Worm (Caenorhabditis elegans) whole organism, L2 larva: Measurements from ENCODE around the gene gakh-1.
A peak's percentile ranks its signal among the peaks of the same experiment; 100 is the strongest.

Experiments used
- C34F6.9 ChIP-seq: fragments of 150-350 bp; optimal IDR thresholded peaks from 2 replicates; lab custom pipeline; 2014; ENCODE audit warnings: missing biosample characterization, missing genetic modification characterization
- F13H6.1 ChIP-seq: sonication (generic microtip); optimal IDR thresholded peaks from 2 replicates; lab custom pipeline; 2016; ENCODE audit warnings: missing genetic modification characterization, missing compliant biosample characterization
- R02D3.7 ChIP-seq: fragments of 150-350 bp; optimal IDR thresholded peaks from 2 replicates; lab custom pipeline; 2014; ENCODE audit warnings: missing biosample characterization, missing genetic modification characterization
- Y55F3AM.14 ChIP-seq: fragments of 200-800 bp; sonication (Bioruptor generic); optimal IDR thresholded peaks from 2 replicates; lab custom pipeline; 2018; ENCODE audit warnings: mild to moderate bottlenecking, missing genetic modification characterization, missing compliant biosample characterization
- ZK546.5 ChIP-seq: sonication (generic microtip); optimal IDR thresholded peaks from 2 replicates; lab custom pipeline; 2017; ENCODE audit warnings: missing biosample characterization, missing genetic modification characterization
- aly-2 ChIP-seq: fragments of 150-350 bp; optimal IDR thresholded peaks from 2 replicates; lab custom pipeline; 2014; ENCODE audit warnings: missing biosample characterization, missing genetic modification characterization
- ama-1 ChIP-seq: fragments of 150-350 bp; optimal IDR thresholded peaks from 2 replicates; lab custom pipeline; 2018; ENCODE audit warnings: inconsistent platforms
- blmp-1 ChIP-seq: sonication (generic microtip); optimal IDR thresholded peaks from 2 replicates; lab custom pipeline; 2017; ENCODE audit warnings: missing genetic modification characterization, mild to moderate bottlenecking, missing compliant biosample characterization, antibody characterized with exemption, moderate library complexity; ENCODE audit not compliant: insufficient read depth
- ceh-16 ChIP-seq: fragments of 150-350 bp; optimal IDR thresholded peaks from 2 replicates; lab custom pipeline; 2014; ENCODE audit warnings: missing biosample characterization, missing genetic modification characterization
- ceh-82 ChIP-seq: fragments of 150-350 bp; optimal IDR thresholded peaks from 2 replicates; lab custom pipeline; 2014; ENCODE audit warnings: missing biosample characterization, missing genetic modification characterization
- crh-2 ChIP-seq: sonication (generic microtip); optimal IDR thresholded peaks from 2 replicates; lab custom pipeline; 2017; ENCODE audit warnings: missing biosample characterization, missing genetic modification characterization
- dmd-4 ChIP-seq: sonication (generic microtip); optimal IDR thresholded peaks from 2 replicates; lab custom pipeline; 2017; ENCODE audit warnings: missing biosample characterization, missing genetic modification characterization
- egl-27 ChIP-seq: sonication (generic microtip); optimal IDR thresholded peaks from 3 replicates; lab custom pipeline; 2017; ENCODE audit warnings: missing biosample characterization, missing genetic modification reagents, missing genetic modification characterization
- elt-1 ChIP-seq: fragments of 150-350 bp; optimal IDR thresholded peaks from 2 replicates; lab custom pipeline; 2014; ENCODE audit warnings: missing biosample characterization, missing genetic modification characterization
- elt-3 ChIP-seq: sonication (generic microtip); optimal IDR thresholded peaks from 2 replicates; lab custom pipeline; 2017; ENCODE audit warnings: missing biosample characterization, missing genetic modification characterization
- fos-1 ChIP-seq: fragments of 150-350 bp; optimal IDR thresholded peaks from 2 replicates; lab custom pipeline; 2014; ENCODE audit warnings: missing biosample characterization, missing genetic modification characterization
- gmeb-1 ChIP-seq: fragments of 150-350 bp; optimal IDR thresholded peaks from 2 replicates; lab custom pipeline; 2014; ENCODE audit warnings: missing biosample characterization, missing genetic modification characterization
- lin-11 ChIP-seq: fragments of 150-350 bp; sonication (generic microtip); optimal IDR thresholded peaks from 2 replicates; lab custom pipeline; 2014; ENCODE audit warnings: missing biosample characterization, missing genetic modification characterization, inconsistent platforms, mixed read lengths
- lin-13 ChIP-seq: fragments of 150-350 bp; optimal IDR thresholded peaks from 2 replicates; lab custom pipeline; 2014; ENCODE audit warnings: missing biosample characterization, missing genetic modification reagents, missing genetic modification characterization
- lin-39 ChIP-seq: fragments of 150-350 bp; optimal IDR thresholded peaks from 2 replicates; lab custom pipeline; 2014; ENCODE audit warnings: missing biosample characterization, missing genetic modification reagents, missing genetic modification characterization
- lsy-2 ChIP-seq, 2 experiments: fragments of 150-350 bp in 1 of 2; sonication (generic microtip) in 1 of 2; optimal IDR thresholded peaks; 2 replicates each; lab custom pipeline; 2014 to 2017; ENCODE audit warnings: missing biosample characterization in 2 of 2, missing genetic modification characterization in 2 of 2
- mab-5 ChIP-seq: fragments of 150-350 bp; optimal IDR thresholded peaks from 2 replicates; lab custom pipeline; 2014; ENCODE audit warnings: missing biosample characterization, missing genetic modification characterization
- mbf-1 ChIP-seq: sonication (generic microtip); optimal IDR thresholded peaks from 2 replicates; lab custom pipeline; 2017; ENCODE audit warnings: missing biosample characterization, missing genetic modification characterization
- mdl-1 ChIP-seq, 2 experiments: fragments of 150-350 bp in 1 of 2; sonication (generic microtip) in 1 of 2; optimal IDR thresholded peaks; 2 replicates each; lab custom pipeline; 2017; ENCODE audit warnings: missing biosample characterization in 2 of 2, missing genetic modification characterization in 2 of 2
- nhr-10 ChIP-seq: sonication (generic microtip); optimal IDR thresholded peaks from 2 replicates; lab custom pipeline; 2017; ENCODE audit warnings: missing biosample characterization, missing genetic modification characterization
- nhr-11 ChIP-seq: fragments of 150-350 bp; optimal IDR thresholded peaks from 2 replicates; lab custom pipeline; 2014; ENCODE audit warnings: missing biosample characterization, missing genetic modification characterization
- nhr-12 ChIP-seq: fragments of 150-350 bp; optimal IDR thresholded peaks from 2 replicates; lab custom pipeline; 2014; ENCODE audit warnings: missing biosample characterization, missing genetic modification characterization
- nhr-129 ChIP-seq: fragments of 150-350 bp; optimal IDR thresholded peaks from 2 replicates; lab custom pipeline; 2014; ENCODE audit warnings: missing biosample characterization, missing genetic modification characterization
- nhr-21 ChIP-seq: fragments of 150-350 bp; optimal IDR thresholded peaks from 2 replicates; lab custom pipeline; 2014; ENCODE audit warnings: missing biosample characterization, missing genetic modification characterization
- nhr-23 ChIP-seq: fragments of 150-350 bp; optimal IDR thresholded peaks from 2 replicates; lab custom pipeline; 2014; ENCODE audit warnings: missing biosample characterization, missing genetic modification reagents, missing genetic modification characterization
- nhr-237 ChIP-seq: fragments of 150-350 bp; optimal IDR thresholded peaks from 2 replicates; lab custom pipeline; 2014; ENCODE audit warnings: missing biosample characterization, missing genetic modification characterization
- nhr-25 ChIP-seq: fragments of 150-350 bp; sonication (generic microtip); optimal IDR thresholded peaks from 3 replicates; lab custom pipeline; 2014; ENCODE audit warnings: missing biosample characterization, missing genetic modification characterization
- nhr-6 ChIP-seq: fragments of 150-350 bp; optimal IDR thresholded peaks from 2 replicates; lab custom pipeline; 2014; ENCODE audit warnings: missing biosample characterization, missing genetic modification characterization
- nhr-77 ChIP-seq: fragments of 150-350 bp; optimal IDR thresholded peaks from 2 replicates; lab custom pipeline; 2014; ENCODE audit warnings: missing biosample characterization, missing genetic modification characterization
- peb-1 ChIP-seq: fragments of 150-350 bp; optimal IDR thresholded peaks from 2 replicates; lab custom pipeline; 2014; ENCODE audit warnings: missing biosample characterization, missing genetic modification characterization
- sem-4 ChIP-seq: fragments of 150-350 bp; optimal IDR thresholded peaks from 2 replicates; lab custom pipeline; 2014; ENCODE audit warnings: missing biosample characterization, missing genetic modification reagents, missing genetic modification characterization
- sma-3 ChIP-seq: sonication (generic microtip); optimal IDR thresholded peaks from 2 replicates; lab custom pipeline; 2016; ENCODE audit warnings: missing genetic modification reagents, missing genetic modification characterization, missing compliant biosample characterization
- sma-9 ChIP-seq, 2 experiments: fragments of 150-350 bp in 1 of 2; sonication (generic microtip) in 1 of 2; optimal IDR thresholded peaks; 2 replicates each; lab custom pipeline; 2014 to 2016; ENCODE audit warnings: missing genetic modification characterization in 2 of 2, mild to moderate bottlenecking in 1 of 2, missing biosample characterization in 1 of 2, missing compliant biosample characterization in 1 of 2, missing genetic modification reagents in 1 of 2, moderate library complexity in 1 of 2
- unc-39 ChIP-seq: fragments of 150-350 bp; optimal IDR thresholded peaks from 2 replicates; lab custom pipeline; 2014; ENCODE audit warnings: missing biosample characterization, missing genetic modification characterization
- unc-55 ChIP-seq: fragments of 150-350 bp; sonication (generic microtip); optimal IDR thresholded peaks from 3 replicates; lab custom pipeline; 2014; ENCODE audit warnings: missing biosample characterization, missing genetic modification reagents, missing genetic modification characterization
- unc-62 ChIP-seq: fragments of 150-350 bp; optimal IDR thresholded peaks from 2 replicates; lab custom pipeline; 2014; ENCODE audit warnings: missing biosample characterization, missing genetic modification reagents, missing genetic modification characterization
- zag-1 ChIP-seq: fragments of 150-350 bp; optimal IDR thresholded peaks from 2 replicates; lab custom pipeline; 2014; ENCODE audit warnings: missing biosample characterization, missing genetic modification characterization
- ztf-1 ChIP-seq: fragments of 200-800 bp; sonication (Bioruptor generic); conservative IDR thresholded peaks from 2 replicates; pipeline ENCODE4 v1.3.6; 2022; ENCODE audit warnings: missing genetic modification characterization, missing compliant biosample characterization
- ztf-11 ChIP-seq: sonication (generic microtip); optimal IDR thresholded peaks from 2 replicates; lab custom pipeline; 2017; ENCODE audit warnings: missing biosample characterization, missing genetic modification characterization
- ztf-4 ChIP-seq: fragments of 150-350 bp; optimal IDR thresholded peaks from 2 replicates; lab custom pipeline; 2014; ENCODE audit warnings: missing biosample characterization, missing genetic modification characterization

Gene gakh-1

DNA sequence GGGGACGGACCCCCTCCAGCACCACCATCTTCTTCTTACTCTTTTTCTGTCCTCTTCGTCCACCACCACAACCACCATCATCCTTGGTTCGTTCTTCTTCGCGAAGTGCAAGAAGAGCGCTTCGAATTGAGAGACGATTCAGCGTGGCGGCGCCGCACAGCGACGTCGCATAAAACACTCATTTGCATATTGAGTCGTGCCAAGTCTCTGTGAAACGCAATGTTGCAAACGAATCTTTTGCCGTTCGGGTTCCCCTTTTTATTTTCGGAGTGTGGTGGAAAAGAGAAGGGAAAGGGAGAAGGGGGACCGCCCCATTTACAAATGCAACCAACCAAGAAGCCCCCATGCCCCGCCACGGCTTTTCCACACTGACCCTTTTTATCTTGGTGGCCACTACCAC, 34.0 kb downstream of the gakh-1 start (continued):
- TF ChIP-seq lin-39 (tag; lab: Kevin White, UChicago) (peak; percentile 49), lin-11 (tag; lab: Kevin White, UChicago) (no peak), lin-13 (GFP tag; lab: Kevin White, UChicago) (no peak), nhr-237 (no peak), fos-1 (tag; lab: Kevin White, UChicago) (no peak), nhr-21 (tag; lab: Kevin White, UChicago) (no peak), unc-55 (peak; percentile 69), nhr-10 (tag; lab: Kevin White, UChicago) (no peak), aly-2 (tag; lab: Kevin White, UChicago) (no peak), dmd-4 (tag; lab: Kevin White, UChicago) (no peak), unc-62 (no peak), ceh-82 (no peak)

- TF ChIP-seq unc-55 (peak; percentile 70), mdl-1 (tag; optimal IDR thresholded peaks at IDR 0.05; lab: Kevin White, UChicago) (no peak)
Observed at ce11 chrX:5817078-5817477, 34.8 kb downstream of the gakh-1 start.

ce11 chrX:5818176-5818575, 35.9 kb downstream of the gakh-1 start:
- TF ChIP-seq F13H6.1 (tag; lab: Kevin White, UChicago) (peak; percentile 6), ztf-4 (tag; lab: Kevin White, UChicago) (no peak), nhr-21 (tag; lab: Kevin White, UChicago) (peak; percentile 51)
- TF ChIP-seq, all 48 proteins: peak for 2

ce11 chrX:5819702-5820470, 37.6 kb downstream of the gakh-1 start:
- TF ChIP-seq nhr-25 (tag; lab: Kevin White, UChicago) (no peak), egl-27 (tag; lab: Kevin White, UChicago) (peak; percentile 55), lin-11 (tag; lab: Kevin White, UChicago) (no peak), nhr-77 (tag; lab: Kevin White, UChicago) (no peak), unc-55 (peak; percentile 57), unc-62 (no peak), nhr-6 (tag; lab: Kevin White, UChicago) (peak; percentile 7), aly-2 (tag; lab: Kevin White, UChicago) (no peak), ceh-82 (no peak), peb-1 (tag; lab: Kevin White, UChicago) (no peak), ama-1 (no peak), mab-5 (no peak), ZK546.5 (tag; lab: Kevin White, UChicago) (no peak), sem-4 (no peak), nhr-237 (no peak), R02D3.7 (no peak), ztf-11 (no peak), sma-3 (GFP tag; lab: Kevin White, UChicago) (no peak), ztf-4 (tag; lab: Kevin White, UChicago) (no peak), crh-2 (no peak), ztf-1 (GFP tag; lab: Robert Waterston, UW) (no peak), ceh-16 (no peak), nhr-10 (tag; lab: Kevin White, UChicago) (no peak), sma-9 (GFP tag; optimal IDR thresholded peaks at IDR 0.05; lab: Kevin White, UChicago) (peak; percentile 57), sma-9 (tag; optimal IDR thresholded peaks at IDR 0.05; lab: Kevin White, UChicago) (no peak), nhr-12 (tag; lab: Kevin White, UChicago) (no peak), blmp-1 (no peak), F13H6.1 (tag; lab: Kevin White, UChicago) (peak; percentile 81), Y55F3AM.14 (GFP tag; lab: Kevin White, UChicago) (peak; percentile 18), lsy-2 (tag; optimal IDR thresholded peaks at IDR 0.05; lab: Kevin White, UChicago) (peak in 1 of 2 experiments; percentile 35), nhr-21 (tag; lab: Kevin White, UChicago) (no peak), dmd-4 (tag; lab: Kevin White, UChicago) (no peak), nhr-11 (no peak), fos-1 (tag; lab: Kevin White, UChicago) (no peak), gmeb-1 (tag; lab: Kevin White, UChicago) (no peak), nhr-23 (tag; lab: Kevin White, UChicago) (no peak), mbf-1 (tag; lab: Kevin White, UChicago) (no peak), unc-39 (tag; lab: Kevin White, UChicago) (no peak), lin-39 (tag; lab: Kevin White, UChicago) (no peak), C34F6.9 (tag; lab: Kevin White, UChicago) (peak; percentile 42), elt-1 (tag; lab: Kevin White, UChicago) (no peak), nhr-129 (tag; lab: Kevin White, UChicago) (peak; percentile 69), elt-3 (tag; lab: Kevin White, UChicago) (no peak), zag-1 (peak; percentile 60)
